Worm (Caenorhabditis elegans) whole organism, mixed stage, embryonic: Measurements from ENCODE around the gene glb-25.

Experiments used
- ceh-39 ChIP-seq: fragments of 150-350 bp; optimal IDR thresholded peaks from 2 replicates; lab custom pipeline; 2014; ENCODE audit warnings: missing biosample characterization, missing genetic modification characterization
- elt-1 ChIP-seq: sonication (generic microtip); optimal IDR thresholded peaks from 2 replicates; lab custom pipeline; 2017; ENCODE audit warnings: missing genetic modification characterization, mild to moderate bottlenecking, missing compliant biosample characterization, antibody characterized with exemption, moderate library complexity, borderline replicate concordance; ENCODE audit not compliant: insufficient read depth
- mab-5 ChIP-seq: fragments of 150-350 bp; optimal IDR thresholded peaks from 2 replicates; lab custom pipeline; 2014; ENCODE audit warnings: missing biosample characterization, missing genetic modification characterization
- nhr-12 ChIP-seq: fragments of 150-350 bp; optimal IDR thresholded peaks from 2 replicates; lab custom pipeline; 2014; ENCODE audit warnings: missing biosample characterization, missing genetic modification characterization
- nhr-237 ChIP-seq: fragments of 150-350 bp; optimal IDR thresholded peaks from 2 replicates; lab custom pipeline; 2014; ENCODE audit warnings: missing biosample characterization, missing genetic modification characterization
- nhr-28 ChIP-seq: fragments of 150-350 bp; optimal IDR thresholded peaks from 2 replicates; lab custom pipeline; 2014; ENCODE audit warnings: missing biosample characterization, missing genetic modification characterization
- pha-4 ChIP-seq: fragments of 150-350 bp; optimal IDR thresholded peaks from 2 replicates; lab custom pipeline; 2018; ENCODE audit warnings: missing biosample characterization, missing genetic modification reagents, missing genetic modification characterization
- snpc-4 ChIP-seq: fragments of 150-350 bp; optimal IDR thresholded peaks from 2 replicates; lab custom pipeline; 2014; ENCODE audit warnings: missing biosample characterization, missing genetic modification characterization
- sptf-1 ChIP-seq: sonication (generic microtip); optimal IDR thresholded peaks from 2 replicates; lab custom pipeline; 2017; ENCODE audit warnings: mild to moderate bottlenecking, missing genetic modification characterization, moderate library complexity, missing compliant biosample characterization
- unc-120 ChIP-seq: sonication (generic microtip); optimal IDR thresholded peaks from 2 replicates; lab custom pipeline; 2017; ENCODE audit warnings: missing genetic modification characterization, missing compliant biosample characterization; ENCODE audit not compliant: poor library complexity, severe bottlenecking
- unc-62 ChIP-seq: fragments of 150-350 bp; optimal IDR thresholded peaks from 2 replicates; lab custom pipeline; 2014; ENCODE audit warnings: missing biosample characterization, missing genetic modification reagents, missing genetic modification characterization
- zip-8 ChIP-seq: fragments of 150-350 bp; optimal IDR thresholded peaks from 2 replicates; lab custom pipeline; 2014; ENCODE audit warnings: missing biosample characterization, missing genetic modification characterization
- ztf-11 ChIP-seq: fragments of 150-350 bp; optimal IDR thresholded peaks from 2 replicates; lab custom pipeline; 2014; ENCODE audit warnings: missing biosample characterization, missing genetic modification characterization

- TF ChIP-seq sptf-1 (tag; lab: Kevin White, UChicago): no peak
- TF ChIP-seq nhr-237 (tag; lab: Kevin White, UChicago): no peak
- TF ChIP-seq ztf-11: no peak
- TF ChIP-seq snpc-4 (tag; lab: Kevin White, UChicago): no peak
- no peak for TF ChIP-seq ceh-39
- no peak for TF ChIP-seq mab-5
- no peak for TF ChIP-seq zip-8 (tag; lab: Kevin White, UChicago)
- no peak for TF ChIP-seq pha-4 (tag; lab: Kevin White, UChicago)
- no peak for TF ChIP-seq nhr-12
- TF ChIP-seq nhr-28: no peak
- no peak for TF ChIP-seq elt-1 (tag; lab: Kevin White, UChicago)
- TF ChIP-seq unc-62 (GFP tag; lab: Kevin White, UChicago): no peak
- TF ChIP-seq unc-120: no peak
Measured at ce11 chrV:1975049-1975448, 37.0 kb downstream of the glb-25 start, which contains the start of gene fbxa-201.
